Worm (Caenorhabditis elegans) whole organism, L3 larva: Measurements from ENCODE around the gene wrt-5.

Experiments used
- ZK546.5 ChIP-seq: sonication (generic microtip); optimal IDR thresholded peaks from 2 replicates; lab custom pipeline; 2017; ENCODE audit warnings: missing biosample characterization, missing genetic modification characterization
- aly-2 ChIP-seq: fragments of 150-350 bp; optimal IDR thresholded peaks from 2 replicates; lab custom pipeline; 2014; ENCODE audit warnings: missing biosample characterization, missing genetic modification characterization
- ama-1 ChIP-seq: fragments of 150-350 bp; optimal IDR thresholded peaks from 2 replicates; lab custom pipeline; 2018
- ceh-16 ChIP-seq: sonication (generic microtip); optimal IDR thresholded peaks from 2 replicates; lab custom pipeline; 2017; ENCODE audit warnings: missing biosample characterization, missing genetic modification characterization
- ceh-28 ChIP-seq: fragments of 150-350 bp; optimal IDR thresholded peaks from 2 replicates; lab custom pipeline; 2014; ENCODE audit warnings: missing biosample characterization, missing genetic modification reagents, missing genetic modification characterization
- ceh-82 ChIP-seq: fragments of 150-350 bp; optimal IDR thresholded peaks from 2 replicates; lab custom pipeline; 2014; ENCODE audit warnings: missing biosample characterization, missing genetic modification characterization
- egl-27 ChIP-seq: sonication (generic microtip); optimal IDR thresholded peaks from 4 replicates; lab custom pipeline; 2017; ENCODE audit warnings: missing biosample characterization, missing genetic modification reagents, missing genetic modification characterization
- egl-5 ChIP-seq: fragments of 150-350 bp; optimal IDR thresholded peaks from 2 replicates; lab custom pipeline; 2017; ENCODE audit warnings: missing biosample characterization, missing genetic modification reagents, missing genetic modification characterization, inconsistent platforms
- elt-1 ChIP-seq: fragments of 150-350 bp; optimal IDR thresholded peaks from 2 replicates; lab custom pipeline; 2014; ENCODE audit warnings: missing biosample characterization, missing genetic modification characterization
- elt-2 ChIP-seq: sonication (generic microtip); optimal IDR thresholded peaks from 2 replicates; lab custom pipeline; 2016; ENCODE audit warnings: missing genetic modification reagents, mild to moderate bottlenecking, missing genetic modification characterization, missing compliant biosample characterization
- elt-3 ChIP-seq, 3 experiments: fragments of 150-350 bp in 1 of 3; sonication (generic microtip) in 2 of 3; optimal IDR thresholded peaks; 2 replicates in 2 of 3; 4 replicates in 1 of 3; lab custom pipeline; 2014 to 2017; ENCODE audit warnings: missing biosample characterization in 3 of 3, missing genetic modification characterization in 3 of 3
- eor-1 ChIP-seq, 2 experiments: fragments of 150-350 bp; optimal IDR thresholded peaks; 2 replicates each; lab custom pipeline; 2014 to 2018; ENCODE audit warnings: missing biosample characterization in 2 of 2, missing genetic modification characterization in 2 of 2
- fkh-2 ChIP-seq: fragments of 150-350 bp; optimal IDR thresholded peaks from 2 replicates; lab custom pipeline; 2014; ENCODE audit warnings: missing biosample characterization, missing genetic modification reagents, missing genetic modification characterization
- fos-1 ChIP-seq: fragments of 150-350 bp; optimal IDR thresholded peaks from 2 replicates; lab custom pipeline; 2014; ENCODE audit warnings: missing biosample characterization, missing genetic modification characterization
- hmg-11 ChIP-seq: sonication (generic microtip); optimal IDR thresholded peaks from 2 replicates; lab custom pipeline; 2016; ENCODE audit warnings: missing genetic modification characterization, missing compliant biosample characterization
- jun-1 ChIP-seq: fragments of 150-350 bp; optimal IDR thresholded peaks from 2 replicates; lab custom pipeline; 2014; ENCODE audit warnings: missing biosample characterization, missing genetic modification reagents, missing genetic modification characterization
- lin-15B ChIP-seq: fragments of 150-350 bp; optimal IDR thresholded peaks from 2 replicates; lab custom pipeline; 2014; ENCODE audit warnings: missing biosample characterization, missing genetic modification characterization
- lin-39 ChIP-seq: fragments of 150-350 bp; optimal IDR thresholded peaks from 2 replicates; lab custom pipeline; 2018; ENCODE audit warnings: missing biosample characterization, missing genetic modification reagents, missing genetic modification characterization
- lsy-12 ChIP-seq: sonication (generic microtip); optimal IDR thresholded peaks from 2 replicates; lab custom pipeline; 2016; ENCODE audit warnings: mild to moderate bottlenecking, missing genetic modification characterization, missing compliant biosample characterization
- mdl-1 ChIP-seq: fragments of 150-350 bp; optimal IDR thresholded peaks from 2 replicates; lab custom pipeline; 2014; ENCODE audit warnings: missing biosample characterization, missing genetic modification characterization
- nfya-1 ChIP-seq: sonication (generic microtip); optimal IDR thresholded peaks from 2 replicates; lab custom pipeline; 2017; ENCODE audit warnings: missing genetic modification characterization, mild to moderate bottlenecking, missing compliant biosample characterization, antibody characterized with exemption, moderate library complexity; ENCODE audit not compliant: insufficient read depth
- nhr-11 ChIP-seq: fragments of 150-350 bp; optimal IDR thresholded peaks from 2 replicates; lab custom pipeline; 2014; ENCODE audit warnings: missing biosample characterization, missing genetic modification characterization
- nhr-23 ChIP-seq: fragments of 150-350 bp; optimal IDR thresholded peaks from 2 replicates; lab custom pipeline; 2014; ENCODE audit warnings: missing biosample characterization, missing genetic modification reagents, missing genetic modification characterization
- nhr-237 ChIP-seq: fragments of 150-350 bp; optimal IDR thresholded peaks from 2 replicates; lab custom pipeline; 2014; ENCODE audit warnings: missing biosample characterization, missing genetic modification characterization
- nhr-25 ChIP-seq: sonication (generic microtip); optimal IDR thresholded peaks from 2 replicates; lab custom pipeline; 2017; ENCODE audit warnings: missing biosample characterization, missing genetic modification characterization
- nhr-28 ChIP-seq: fragments of 150-350 bp; optimal IDR thresholded peaks from 2 replicates; lab custom pipeline; 2014; ENCODE audit warnings: missing biosample characterization, missing genetic modification characterization
- nhr-43 ChIP-seq: sonication (generic microtip); optimal IDR thresholded peaks from 2 replicates; lab custom pipeline; 2016; ENCODE audit warnings: mild to moderate bottlenecking, missing genetic modification characterization, missing compliant biosample characterization; ENCODE audit not compliant: poor library complexity, severe bottlenecking
- nhr-67 ChIP-seq: fragments of 150-350 bp; optimal IDR thresholded peaks from 2 replicates; lab custom pipeline; 2014; ENCODE audit warnings: missing biosample characterization, missing genetic modification characterization
- nhr-76 ChIP-seq: fragments of 150-350 bp; sonication (generic microtip); optimal IDR thresholded peaks from 5 replicates; lab custom pipeline; 2014; ENCODE audit warnings: missing biosample characterization, missing genetic modification characterization
- nhr-77 ChIP-seq: fragments of 150-350 bp; optimal IDR thresholded peaks from 2 replicates; lab custom pipeline; 2014; ENCODE audit warnings: missing biosample characterization, missing genetic modification characterization
- pha-4 ChIP-seq: fragments of 150-350 bp; optimal IDR thresholded peaks from 2 replicates; lab custom pipeline; 2014; ENCODE audit warnings: missing biosample characterization, missing genetic modification reagents, missing genetic modification characterization
- pqm-1 ChIP-seq: fragments of 150-350 bp; optimal IDR thresholded peaks from 2 replicates; lab custom pipeline; 2017; ENCODE audit warnings: missing biosample characterization, missing genetic modification characterization, inconsistent platforms
- skn-1 ChIP-seq: fragments of 150-350 bp; optimal IDR thresholded peaks from 2 replicates; lab custom pipeline; 2014; ENCODE audit warnings: missing biosample characterization, missing genetic modification characterization
- snpc-4 ChIP-seq: fragments of 150-350 bp; optimal IDR thresholded peaks from 2 replicates; lab custom pipeline; 2014; ENCODE audit warnings: missing biosample characterization, missing genetic modification characterization
- tbx-2 ChIP-seq: sonication (generic microtip); optimal IDR thresholded peaks from 2 replicates; lab custom pipeline; 2016; ENCODE audit warnings: mild to moderate bottlenecking, missing genetic modification characterization, missing compliant biosample characterization
- ztf-11 ChIP-seq: fragments of 150-350 bp; optimal IDR thresholded peaks from 2 replicates; lab custom pipeline; 2014; ENCODE audit warnings: missing biosample characterization, missing genetic modification characterization

Gene wrt-5

ce11 chrIV:4024159-4025004, 27.1 kb downstream of the wrt-5 start:
- TF ChIP-seq pqm-1 (tag; lab: Kevin White, UChicago) (peak; percentile 27), ceh-28 (tag; lab: Kevin White, UChicago) (peak; percentile 41), pha-4 (tag; lab: Kevin White, UChicago) (peak; percentile 99), nhr-43 (peak; percentile 17), elt-2 (peak; percentile 88), egl-5 (tag; lab: Kevin White, UChicago) (peak; percentile 35), elt-1 (peak; percentile 27), mdl-1 (tag; lab: Kevin White, UChicago) (peak; percentile 32), nhr-11 (tag; lab: Kevin White, UChicago) (peak; percentile 17), jun-1 (tag; lab: Kevin White, UChicago) (peak; percentile 89), lsy-12 (tag; lab: Kevin White, UChicago) (peak; percentile 63), hmg-11 (peak; percentile 47), nfya-1 (tag; lab: Kevin White, UChicago) (peak; percentile 82), nhr-25 (tag; lab: Kevin White, UChicago) (peak; percentile 63), nhr-23 (tag; lab: Kevin White, UChicago) (peak; percentile 47), ceh-82 (no peak), skn-1 (tag; lab: Kevin White, UChicago) (peak; percentile 24), egl-27 (tag; lab: Kevin White, UChicago) (no peak), lin-15B (no peak), eor-1 (tag; optimal IDR thresholded peaks at IDR 0.05; lab: Kevin White, UChicago) (no peak), ama-1 (lab: Kevin White, UChicago) (peak; percentile 43), nhr-237 (tag; lab: Kevin White, UChicago) (no peak), lin-39 (peak; percentile 89), ztf-11 (no peak), fos-1 (tag; lab: Kevin White, UChicago) (no peak), elt-3 (tag; optimal IDR thresholded peaks at IDR 0.05; lab: Kevin White, UChicago) (peak in 1 of 3 experiments; percentile 56)

ce11 chrIV:4021847-4022780, 29.3 kb downstream of the wrt-5 start:
- peak; percentile 52 for TF ChIP-seq pqm-1 (tag; lab: Kevin White, UChicago)
- peak; percentile 16 for TF ChIP-seq nhr-23 (tag; lab: Kevin White, UChicago)
- no peak for TF ChIP-seq ztf-11
- TF ChIP-seq egl-5 (tag; lab: Kevin White, UChicago): peak; percentile 89
- TF ChIP-seq nfya-1 (tag; lab: Kevin White, UChicago): peak; percentile 40
- no peak for TF ChIP-seq aly-2 (tag; lab: Kevin White, UChicago)
- peak; percentile 41 for TF ChIP-seq elt-1
- TF ChIP-seq pha-4 (tag; lab: Kevin White, UChicago): peak; percentile 58
- TF ChIP-seq nhr-76 (tag; lab: Kevin White, UChicago): no peak
- TF ChIP-seq elt-2: peak; percentile 75
- TF ChIP-seq skn-1 (tag; lab: Kevin White, UChicago): no peak
- TF ChIP-seq lin-39: peak; percentile 67
- TF ChIP-seq ceh-82: no peak
- TF ChIP-seq nhr-43: peak; percentile 35
- TF ChIP-seq, all 47 proteins: peak for 9

ce11 chrIV:4019836-4020235, 31.6 kb downstream of the wrt-5 start:
- no peak for TF ChIP-seq fkh-2 (tag; lab: Kevin White, UChicago)
- peak; percentile 7 for TF ChIP-seq nhr-76 (tag; lab: Kevin White, UChicago)
- no peak for TF ChIP-seq ceh-16 (tag; lab: Kevin White, UChicago)
- TF ChIP-seq nhr-67: no peak
- peak; percentile 23 for TF ChIP-seq tbx-2 (tag; lab: Kevin White, UChicago)
- TF ChIP-seq nfya-1 (tag; lab: Kevin White, UChicago): peak; percentile 86
- TF ChIP-seq lin-39: peak; percentile 86
- TF ChIP-seq ama-1 (lab: Kevin White, UChicago): peak; percentile 55
- TF ChIP-seq lin-15B: peak; percentile 51
- TF ChIP-seq mdl-1 (tag; lab: Kevin White, UChicago): peak; percentile 74
- TF ChIP-seq nhr-43: no peak
- peak; percentile 95 for TF ChIP-seq hmg-11
- peak; percentile 43 for TF ChIP-seq nhr-25 (tag; lab: Kevin White, UChicago)
- TF ChIP-seq snpc-4: peak; percentile 43
- TF ChIP-seq pqm-1 (tag; lab: Kevin White, UChicago): peak; percentile 30
- peak; percentile 17 for TF ChIP-seq nhr-11 (tag; lab: Kevin White, UChicago)
- no peak for TF ChIP-seq ZK546.5 (tag; lab: Kevin White, UChicago)
- no peak for TF ChIP-seq fos-1 (tag; lab: Kevin White, UChicago)
- no peak for TF ChIP-seq lsy-12 (tag; lab: Kevin White, UChicago)
- no peak for TF ChIP-seq nhr-28 (tag; lab: Kevin White, UChicago)
- TF ChIP-seq ztf-11: no peak
- peak; percentile 91 for TF ChIP-seq pha-4 (tag; lab: Kevin White, UChicago)
- TF ChIP-seq ceh-28 (tag; lab: Kevin White, UChicago): no peak
- no peak for TF ChIP-seq elt-3 (tag; optimal IDR thresholded peaks at IDR 0.05; lab: Kevin White, UChicago)
- TF ChIP-seq nhr-23 (tag; lab: Kevin White, UChicago): peak; percentile 20
- TF ChIP-seq egl-5 (tag; lab: Kevin White, UChicago): peak; percentile 77
- peak; percentile 52 for TF ChIP-seq jun-1 (tag; lab: Kevin White, UChicago)
- TF ChIP-seq elt-2: peak; percentile 69
- no peak for TF ChIP-seq nhr-77 (tag; lab: Kevin White, UChicago)
